Worm (Caenorhabditis elegans): ENCODE data around the gene K04C2.3.

Gene K04C2.3

DNA sequence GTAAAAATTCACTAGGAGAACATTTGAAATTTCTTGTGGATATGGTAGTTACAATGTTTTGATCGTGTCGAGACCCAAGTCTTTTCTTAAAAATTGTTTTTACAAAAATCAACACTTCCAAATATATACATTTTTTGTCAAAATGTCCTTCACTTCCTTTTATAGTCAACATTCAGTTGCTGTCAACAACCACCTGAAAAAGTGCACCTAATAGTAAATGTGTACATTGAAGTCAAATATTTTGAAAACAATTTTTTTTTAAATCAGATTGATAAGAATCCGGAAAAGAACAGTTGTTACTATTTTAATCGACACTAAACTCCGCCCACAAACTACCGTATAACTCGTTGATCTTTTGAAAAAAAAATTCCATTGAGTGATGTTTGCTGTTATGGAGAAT is 22.8 kb downstream of the K04C2.3 start:
- no peak for TF ChIP-seq lin-35 (GFP tag; optimal IDR thresholded peaks at IDR 0.05)
- no peak for TF ChIP-seq ztf-4 (tag; optimal IDR thresholded peaks at IDR 0.05)
- no peak for TF ChIP-seq zag-1 (tag; optimal IDR thresholded peaks at IDR 0.05)
- TF ChIP-seq lir-3 (tag; optimal IDR thresholded peaks at IDR 0.05; ENCODE audit: poor library complexity) = no peak
- no peak for TF ChIP-seq nhr-77 (tag; optimal IDR thresholded peaks at IDR 0.05)
- TF ChIP-seq pag-3 (tag; optimal IDR thresholded peaks at IDR 0.05; ENCODE audit: borderline replicate concordance, insufficient read depth) = no peak
- TF ChIP-seq swsn-7 (tag; optimal IDR thresholded peaks at IDR 0.05) = no peak
- TF ChIP-seq dpl-1 (GFP tag; optimal IDR thresholded peaks at IDR 0.05) = no peak
- no peak for TF ChIP-seq egl-13 (tag; optimal IDR thresholded peaks at IDR 0.05)
- TF ChIP-seq nhr-90 (tag; optimal IDR thresholded peaks at IDR 0.05; ENCODE audit: poor library complexity) = no peak
- no peak for TF ChIP-seq efl-1 (optimal IDR thresholded peaks at IDR 0.05)
- no peak for TF ChIP-seq efl-1 (GFP tag; optimal IDR thresholded peaks at IDR 0.05 in 1 of 2)
- no peak for TF ChIP-seq lin-13 (GFP tag; optimal IDR thresholded peaks at IDR 0.05)
- TF ChIP-seq fkh-4 (tag; optimal IDR thresholded peaks at IDR 0.05; ENCODE audit: borderline replicate concordance) = no peak
- TF ChIP-seq nhr-237 (tag; optimal IDR thresholded peaks at IDR 0.05) = no peak
- no peak for TF ChIP-seq vab-15 (tag; optimal IDR thresholded peaks at IDR 0.05)
- no peak for TF ChIP-seq hlh-17 (GFP tag; optimal IDR thresholded peaks at IDR 0.05; ENCODE audit: borderline replicate concordance)
- no peak for TF ChIP-seq lin-15B (tag; optimal IDR thresholded peaks at IDR 0.05)
- no peak for TF ChIP-seq alr-1 (tag; optimal IDR thresholded peaks at IDR 0.05; ENCODE audit: borderline replicate concordance)
- TF ChIP-seq nhr-76 (tag; optimal IDR thresholded peaks at IDR 0.05) = no peak
- no peak for TF ChIP-seq hpl-2 (GFP tag; optimal IDR thresholded peaks at IDR 0.05)

DNA sequence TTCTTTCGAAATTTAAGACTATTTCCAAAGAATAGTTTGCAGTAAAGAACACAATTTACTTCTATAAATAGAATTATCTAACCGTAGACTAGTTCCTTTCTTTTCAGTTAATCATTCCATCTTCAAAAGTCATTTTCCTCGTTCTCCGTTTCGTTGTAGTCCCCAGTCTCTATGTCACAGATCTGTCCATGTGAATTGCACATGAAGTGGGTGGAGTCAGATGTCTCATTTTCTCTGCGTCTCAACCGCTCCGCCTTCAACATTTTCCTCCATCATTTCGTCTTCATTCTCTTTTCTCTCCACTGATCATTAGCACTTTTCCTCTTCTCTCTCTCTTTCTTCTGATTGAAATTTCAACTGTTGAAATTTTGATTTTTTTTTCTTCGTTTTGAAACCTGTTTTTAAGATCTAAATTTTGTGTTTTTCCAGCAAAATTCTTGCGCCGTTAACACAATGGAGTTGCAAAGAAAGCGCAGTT is 24.7 kb downstream of the K04C2.3 start, which contains the start of gene T07E3.4:
Gene T07E3.4 (plus strand): TSS at position 428 of the 478 bp plus-strand sequence.
- peak; percentile 30 for TF ChIP-seq fkh-8 (tag; optimal IDR thresholded peaks at IDR 0.05)
- peak; percentile 95 for TF ChIP-seq unc-130 (tag; optimal IDR thresholded peaks at IDR 0.05)
- TF ChIP-seq ceh-8 (GFP tag; optimal IDR thresholded peaks at IDR 0.05) = no peak
- TF ChIP-seq rnt-1 (tag; optimal IDR thresholded peaks at IDR 0.05) = peak; percentile 91
- TF ChIP-seq ceh-88 (GFP tag; IDR thresholded peaks at IDR 0.05) = no peak
- peak; percentile 73 for TF ChIP-seq xbp-1 (tag; optimal IDR thresholded peaks at IDR 0.05)
- peak; percentile 90 for TF ChIP-seq mep-1 (tag; optimal IDR thresholded peaks at IDR 0.05)
- no peak for TF ChIP-seq nhr-237 (tag; optimal IDR thresholded peaks at IDR 0.05)
- no peak for TF ChIP-seq sox-4 (tag; optimal IDR thresholded peaks at IDR 0.05)
- peak; percentile 68 for TF ChIP-seq nhr-11 (tag; optimal IDR thresholded peaks at IDR 0.05)
- TF ChIP-seq swsn-7 (tag; optimal IDR thresholded peaks at IDR 0.05) = peak; percentile 82
- TF ChIP-seq egl-27 (tag; optimal IDR thresholded peaks at IDR 0.05) = peak; percentile 10 to 55
- TF ChIP-seq ztf-4 (tag; optimal IDR thresholded peaks at IDR 0.05) = peak; percentile 85
- TF ChIP-seq C34B4.2 (tag; optimal IDR thresholded peaks at IDR 0.05) = no peak
- no peak for TF ChIP-seq unc-98 (GFP tag; IDR thresholded peaks at IDR 0.05)
- TF ChIP-seq nhr-12 (tag; optimal IDR thresholded peaks at IDR 0.05) = no peak
- no peak for TF ChIP-seq pqm-1 (tag; optimal IDR thresholded peaks at IDR 0.05)
- TF ChIP-seq C16A3.4 (tag; optimal IDR thresholded peaks at IDR 0.05) = peak; percentile 34
- TF ChIP-seq efl-1 (optimal IDR thresholded peaks at IDR 0.05) = peak; percentile 69
- TF ChIP-seq efl-1 (GFP tag; optimal IDR thresholded peaks at IDR 0.05 in 1 of 2) = peak; percentile 46 to 95
- TF ChIP-seq nhr-77 (tag; optimal IDR thresholded peaks at IDR 0.05) = peak; percentile 43
- peak; percentile 82 to 88 for TF ChIP-seq lsy-2 (tag; optimal IDR thresholded peaks at IDR 0.05)
- no peak for TF ChIP-seq isw-1 (GFP tag; IDR thresholded peaks at IDR 0.05)
- TF ChIP-seq ceh-82 (tag; optimal IDR thresholded peaks at IDR 0.05) = peak; percentile 9 to 73 (median 72)
- peak; percentile 95 for TF ChIP-seq lin-14 (GFP tag; optimal IDR thresholded peaks at IDR 0.05)
- TF ChIP-seq hpl-2 (GFP tag; optimal IDR thresholded peaks at IDR 0.05) = no peak
- TF ChIP-seq fos-1 (tag; optimal IDR thresholded peaks at IDR 0.05) = peak; percentile 48
- TF ChIP-seq pax-3 (tag; optimal IDR thresholded peaks at IDR 0.05) = no peak
- TF ChIP-seq sup-37 (GFP tag; optimal IDR thresholded peaks at IDR 0.05) = no peak
- peak; percentile 64 for TF ChIP-seq dsc-1 (tag; optimal IDR thresholded peaks at IDR 0.05)
- TF ChIP-seq fkh-4 (tag; optimal IDR thresholded peaks at IDR 0.05; ENCODE audit: borderline replicate concordance) = no peak
- TF ChIP-seq efl-3 (GFP tag; optimal IDR thresholded peaks at IDR 0.05) = no peak
- no peak for TF ChIP-seq nhr-84 (tag; optimal IDR thresholded peaks at IDR 0.05)
- no peak for TF ChIP-seq zip-4 (GFP tag; optimal IDR thresholded peaks at IDR 0.05)
- TF ChIP-seq snpc-4 (tag; optimal IDR thresholded peaks at IDR 0.05) = peak; percentile 23
- TF ChIP-seq fkh-10 (GFP tag; optimal IDR thresholded peaks at IDR 0.05) = no peak
- no peak for TF ChIP-seq ets-5 (GFP tag; IDR thresholded peaks at IDR 0.05)
- no peak for TF ChIP-seq nhr-76 (tag; optimal IDR thresholded peaks at IDR 0.05)
- peak; percentile 72 for TF ChIP-seq lir-3 (tag; optimal IDR thresholded peaks at IDR 0.05; ENCODE audit: poor library complexity)
